Worm (Caenorhabditis elegans) whole organism, young adult: ENCODE measurements around the gene sgo-1.

ENCODE experiments used
- aptf-3 ChIP-seq: fragments of 200-800 bp; sonication (Bioruptor generic); IDR thresholded peaks from 2 replicates; pipeline ENCODE4 v1.3.6; 2022; ENCODE audit warnings: missing genetic modification characterization, missing compliant biosample characterization
- atf-7 ChIP-seq: sonication (generic microtip); optimal IDR thresholded peaks from 2 replicates; lab custom pipeline; 2017; ENCODE audit warnings: mild to moderate bottlenecking, missing genetic modification characterization, missing compliant biosample characterization
- bed-1 ChIP-seq: fragments of 200-800 bp; sonication (Bioruptor generic); IDR thresholded peaks from 2 replicates; pipeline ENCODE4 v1.3.6; 2022; ENCODE audit warnings: missing genetic modification reagents, missing genetic modification characterization, missing compliant biosample characterization
- ets-4 ChIP-seq: fragments of 200-800 bp; sonication (Bioruptor generic); optimal IDR thresholded peaks from 2 replicates; lab custom pipeline; 2018; ENCODE audit warnings: mild to moderate bottlenecking, missing genetic modification characterization, missing compliant biosample characterization
- lsy-27 ChIP-seq: sonication (generic microtip); optimal IDR thresholded peaks from 2 replicates; lab custom pipeline; 2017; ENCODE audit warnings: missing genetic modification characterization, mild to moderate bottlenecking, missing compliant biosample characterization, antibody characterized with exemption, missing genotype, borderline replicate concordance; ENCODE audit not compliant: insufficient read depth
- madf-3 ChIP-seq: fragments of 200-800 bp; sonication (Bioruptor generic); IDR thresholded peaks from 2 replicates; pipeline ENCODE4 v1.3.6; 2022; ENCODE audit warnings: missing genetic modification reagents, missing genetic modification characterization, missing compliant biosample characterization
- nfya-1 ChIP-seq: sonication (generic microtip); optimal IDR thresholded peaks from 2 replicates; lab custom pipeline; 2017; ENCODE audit warnings: antibody characterized with exemption, missing compliant biosample characterization, missing genetic modification characterization, borderline replicate concordance; ENCODE audit not compliant: insufficient read depth
- nfyb-1 ChIP-seq: fragments of 200-800 bp; sonication (Bioruptor generic); IDR thresholded peaks from 2 replicates; pipeline ENCODE4 v1.3.6; 2022; ENCODE audit warnings: missing genetic modification reagents, missing genetic modification characterization, missing compliant biosample characterization
- nhr-80 ChIP-seq: sonication (generic microtip); optimal IDR thresholded peaks from 2 replicates; lab custom pipeline; 2016; ENCODE audit warnings: missing genetic modification characterization, missing compliant biosample characterization
- rpc-1 ChIP-seq, 2 experiments: fragments of 150-350 bp in 1 of 2; sonication (generic microtip) in 1 of 2; optimal IDR thresholded peaks; 2 replicates each; lab custom pipeline; 2014 to 2018; ENCODE audit warnings: missing biosample characterization in 1 of 2, missing genetic modification characterization in 1 of 2, missing genetic modification reagents in 1 of 2, missing genotype in 1 of 2
- snpc-4 ChIP-seq, 5 experiments: fragments of 150-350 bp in 1 of 5; sonication (generic microtip) in 4 of 5; optimal IDR thresholded peaks; 2 replicates each; lab custom pipeline; 2014 to 2018; ENCODE audit warnings: missing genetic modification characterization in 5 of 5, missing biosample characterization in 3 of 5, antibody characterized with exemption in 2 of 5, mild to moderate bottlenecking in 2 of 5, missing compliant biosample characterization in 2 of 5, missing genotype in 2 of 5, moderate library complexity in 2 of 5, missing genetic modification reagents in 1 of 5
- sptf-2 ChIP-seq: fragments of 200-800 bp; sonication (Bioruptor generic); optimal IDR thresholded peaks from 2 replicates; lab custom pipeline; 2018; ENCODE audit warnings: mild to moderate bottlenecking, missing genetic modification characterization, missing compliant biosample characterization
- tbx-9 ChIP-seq: sonication (generic microtip); optimal IDR thresholded peaks from 2 replicates; lab custom pipeline; 2016; ENCODE audit warnings: borderline replicate concordance, missing genetic modification characterization, inconsistent platforms, missing compliant biosample characterization
- ztf-28 ChIP-seq: fragments of 200-800 bp; sonication (Bioruptor generic); IDR thresholded peaks from 2 replicates; pipeline ENCODE4 v1.3.6; 2022; ENCODE audit warnings: missing genetic modification reagents, missing genetic modification characterization, missing compliant biosample characterization

ce11 chrIV:7789521-7789949 lies 6.7 kb downstream of the sgo-1 start, which contains the start of gene imp-3:
- TF ChIP-seq lsy-27, result no peak
- TF ChIP-seq bed-1 (GFP tag; lab: Robert Waterston, UW), result no peak
- 0 out of 2 replicates have a peak, but pooled peaks have one; percentile 40 for TF ChIP-seq madf-3 (GFP tag; lab: Robert Waterston, UW)
- peak; percentile 69 for TF ChIP-seq nfyb-1 (GFP tag; lab: Robert Waterston, UW)
- TF ChIP-seq rpc-1 (optimal IDR thresholded peaks at IDR 0.05; lab: Kevin White, UChicago), result no peak
- no peak for TF ChIP-seq rpc-1 (tag; optimal IDR thresholded peaks at IDR 0.05; lab: Kevin White, UChicago)
- no peak for TF ChIP-seq ets-4 (GFP tag; lab: Kevin White, UChicago)
- TF ChIP-seq nfya-1, result no peak
- TF ChIP-seq nhr-80 (tag; lab: Kevin White, UChicago), result peak; percentile 22
- TF ChIP-seq ztf-28 (GFP tag; lab: Robert Waterston, UW), result 0 out of 2 replicates have a peak, but pooled peaks have one; percentile 35
- TF ChIP-seq sptf-2 (GFP tag; lab: Kevin White, UChicago), result no peak
- TF ChIP-seq aptf-3 (GFP tag; lab: Robert Waterston, UW), result peak; percentile 35; the same call in 1 of the 2 replicates
- TF ChIP-seq atf-7, result peak; percentile 79
- no peak for TF ChIP-seq snpc-4 (GFP tag; optimal IDR thresholded peaks at IDR 0.05; lab: Kevin White, UChicago)
- peak in 2 of 4 experiments; percentile 27 to 44 for TF ChIP-seq snpc-4 (tag; optimal IDR thresholded peaks at IDR 0.05; lab: Kevin White, UChicago)
- TF ChIP-seq tbx-9, result peak; percentile 64
